Fruit fly (Drosophila melanogaster) whole organism, embryonic: Measurements from ENCODE around the gene CG32811.

Experiments
- Antp ChIP-seq: fragments of 200-800 bp; sonication (Bioruptor generic); optimal IDR thresholded peaks from 3 replicates; lab custom pipeline; 2016; ENCODE audit warnings: missing biosample characterization, missing genetic modification characterization
- BtbVII ChIP-seq: fragments of 200-800 bp; sonication (Bioruptor generic); optimal IDR thresholded peaks from 3 replicates; lab custom pipeline; 2017; ENCODE audit warnings: missing biosample characterization, mild to moderate bottlenecking, missing genetic modification characterization
- CG10431 ChIP-seq: fragments of 200-800 bp; sonication (Bioruptor generic); optimal IDR thresholded peaks from 3 replicates; lab custom pipeline; 2018; ENCODE audit warnings: missing biosample characterization, mild to moderate bottlenecking, missing genetic modification characterization
- CG12769 ChIP-seq: fragments of 200-800 bp; sonication (Bioruptor generic); optimal IDR thresholded peaks from 2 replicates; lab custom pipeline; 2019; ENCODE audit warnings: missing biosample characterization, mild to moderate bottlenecking, missing genetic modification characterization, moderate library complexity
- CG13424 ChIP-seq: fragments of 200-800 bp; sonication (Bioruptor generic); optimal IDR thresholded peaks from 2 replicates; lab custom pipeline; 2019; ENCODE audit warnings: missing biosample characterization, mild to moderate bottlenecking, missing genetic modification characterization, moderate library complexity
- CG13624 ChIP-seq: fragments of 200-800 bp; sonication (Bioruptor generic); optimal IDR thresholded peaks from 2 replicates; lab custom pipeline; 2016; ENCODE audit warnings: missing biosample characterization, missing genetic modification characterization
- CG13894 ChIP-seq: fragments of 200-800 bp; sonication (Bioruptor generic); optimal IDR thresholded peaks from 3 replicates; lab custom pipeline; 2018; ENCODE audit warnings: missing biosample characterization, mild to moderate bottlenecking, missing genetic modification characterization, moderate library complexity
- CG15269 ChIP-seq: fragments of 200-800 bp; sonication (Bioruptor generic); optimal IDR thresholded peaks from 2 replicates; lab custom pipeline; 2018; ENCODE audit warnings: missing biosample characterization, mild to moderate bottlenecking, missing genetic modification characterization, moderate library complexity
- CG15601 ChIP-seq: fragments of 200-800 bp; sonication (Bioruptor generic); optimal IDR thresholded peaks from 3 replicates; lab custom pipeline; 2019; ENCODE audit warnings: missing biosample characterization, mild to moderate bottlenecking, missing genetic modification characterization, moderate library complexity
- CG18262 ChIP-seq: fragments of 200-800 bp; optimal IDR thresholded peaks from 3 replicates; lab custom pipeline; 2019; ENCODE audit warnings: missing biosample characterization, mild to moderate bottlenecking, missing genetic modification characterization, moderate library complexity
- CG2120 ChIP-seq: fragments of 200-800 bp; sonication (Bioruptor generic); optimal IDR thresholded peaks from 3 replicates; lab custom pipeline; 2016; ENCODE audit warnings: missing biosample characterization, missing genetic modification characterization
- CG2889 ChIP-seq: fragments of 200-800 bp; sonication (Bioruptor generic); IDR thresholded peaks from 3 replicates; pipeline ENCODE4 v1.3.6; 2022; ENCODE audit warnings: missing biosample characterization, missing genetic modification characterization
- CG32532 ChIP-seq: fragments of 200-800 bp; sonication (Bioruptor generic); IDR thresholded peaks from 2 replicates; pipeline ENCODE4 v1.3.6; 2022; ENCODE audit warnings: missing biosample characterization, missing genetic modification characterization
- CG43689 ChIP-seq: fragments of 200-800 bp; sonication (Bioruptor generic); IDR thresholded peaks from 2 replicates; pipeline ENCODE4 v1.3.6; 2022; ENCODE audit warnings: missing biosample characterization, missing genetic modification characterization
- CG6791 ChIP-seq: fragments of 200-800 bp; sonication (Bioruptor generic); IDR thresholded peaks from 3 replicates; pipeline ENCODE4 v1.3.6; 2022; ENCODE audit warnings: missing biosample characterization, missing genetic modification characterization; ENCODE audit not compliant: partially characterized antibody
- CG7271 ChIP-seq: fragments of 200-800 bp; sonication (Bioruptor generic); optimal IDR thresholded peaks from 2 replicates; lab custom pipeline; 2018; ENCODE audit warnings: missing biosample characterization, mild to moderate bottlenecking, missing genetic modification characterization, moderate library complexity
- CG9817 ChIP-seq: fragments of 200-800 bp; sonication (Bioruptor generic); optimal IDR thresholded peaks from 2 replicates; lab custom pipeline; 2018; ENCODE audit warnings: missing biosample characterization, mild to moderate bottlenecking, missing genetic modification characterization, moderate library complexity
- Doc3 ChIP-seq: fragments of 200-800 bp; sonication (Bioruptor generic); IDR thresholded peaks from 3 replicates; pipeline ENCODE4 v1.3.6; 2022; ENCODE audit warnings: missing biosample characterization, missing genetic modification characterization; ENCODE audit not compliant: partially characterized antibody
- Drgx ChIP-seq: fragments of 200-800 bp; sonication (Bioruptor generic); IDR thresholded peaks from 2 replicates; pipeline ENCODE4 v1.3.6; 2022; ENCODE audit warnings: missing biosample characterization, missing genetic modification characterization
- E2f2 ChIP-seq: fragments of 200-800 bp; sonication (Bioruptor generic); IDR thresholded peaks from 2 replicates; pipeline ENCODE4 v1.3.6; 2022; ENCODE audit warnings: missing biosample characterization, missing genetic modification characterization
- Ets65A ChIP-seq: fragments of 200-800 bp; sonication (Bioruptor generic); peaks from one replicate; lab custom pipeline; 2016; ENCODE audit warnings: missing biosample characterization, missing genetic modification characterization
- Gug ChIP-seq: fragments of 200-800 bp; sonication (Bioruptor generic); IDR thresholded peaks from 4 replicates; pipeline ENCODE4 v1.3.6; 2022; ENCODE audit warnings: missing biosample characterization, missing genetic modification characterization
- HLH3B ChIP-seq: fragments of 200-800 bp; sonication (Bioruptor generic); IDR thresholded peaks from 2 replicates; pipeline ENCODE4 v1.3.6; 2022; ENCODE audit warnings: missing biosample characterization, missing genetic modification characterization
- MESR4 ChIP-seq: fragments of 200-800 bp; sonication (Bioruptor generic); optimal IDR thresholded peaks from 2 replicates; lab custom pipeline; 2018; ENCODE audit warnings: missing biosample characterization, mild to moderate bottlenecking, missing genetic modification characterization, moderate library complexity
- Mes4 ChIP-seq: fragments of 200-800 bp; sonication (Bioruptor generic); optimal IDR thresholded peaks from 2 replicates; lab custom pipeline; 2016; ENCODE audit warnings: missing biosample characterization, missing genetic modification characterization
- NFAT ChIP-seq: fragments of 200-800 bp; sonication (Bioruptor generic); IDR thresholded peaks from 2 replicates; pipeline ENCODE4 v1.3.6; 2022; ENCODE audit warnings: missing biosample characterization, missing genetic modification characterization
- Neu2 ChIP-seq: fragments of 200-800 bp; sonication (Bioruptor generic); optimal IDR thresholded peaks from 3 replicates; lab custom pipeline; 2016; ENCODE audit warnings: missing biosample characterization, missing genetic modification characterization, borderline replicate concordance
- Nf-YC ChIP-seq: fragments of 200-800 bp; optimal IDR thresholded peaks from 3 replicates; lab custom pipeline; 2019; ENCODE audit warnings: missing biosample characterization, mild to moderate bottlenecking, missing genetic modification characterization, moderate library complexity
- Rfx ChIP-seq: fragments of 200-800 bp; sonication (Bioruptor generic); IDR thresholded peaks from 2 replicates; pipeline ENCODE4 v1.3.6; 2022; ENCODE audit warnings: missing biosample characterization, missing genetic modification characterization
- Six4 ChIP-seq: fragments of 200-800 bp; sonication (Bioruptor generic); optimal IDR thresholded peaks from 2 replicates; lab custom pipeline; 2016; ENCODE audit warnings: missing biosample characterization, missing genetic modification characterization
- Sry-δ ChIP-seq: fragments of 200-800 bp; sonication (Bioruptor generic); optimal IDR thresholded peaks from 2 replicates; lab custom pipeline; 2016; ENCODE audit warnings: missing biosample characterization, missing genetic modification characterization
- Xbp1 ChIP-seq: fragments of 200-800 bp; sonication (Bioruptor generic); optimal IDR thresholded peaks from 3 replicates; lab custom pipeline; 2016; ENCODE audit warnings: missing biosample characterization, mild to moderate bottlenecking, missing genetic modification characterization
- ap ChIP-seq: fragments of 200-800 bp; sonication (Bioruptor generic); IDR thresholded peaks from 2 replicates; pipeline ENCODE4 v1.3.6; 2022; ENCODE audit warnings: missing biosample characterization, missing genetic modification characterization
- ase ChIP-seq: fragments of 200-800 bp; sonication (Bioruptor generic); IDR thresholded peaks from 3 replicates; pipeline ENCODE4 v1.3.6; 2022; ENCODE audit warnings: missing biosample characterization, missing genetic modification characterization
- crp ChIP-seq, 2 experiments: fragments of 200-800 bp; sonication (Bioruptor generic); optimal IDR thresholded peaks; 2 replicates in 1 of 2; 3 replicates in 1 of 2; lab custom pipeline; 2017; ENCODE audit warnings: missing biosample characterization in 2 of 2, missing genetic modification characterization in 2 of 2, mild to moderate bottlenecking in 1 of 2, moderate library complexity in 1 of 2
- dpn ChIP-seq, 2 experiments: fragments of 200-800 bp; sonication (Bioruptor generic); optimal IDR thresholded peaks; 3 replicates each; lab custom pipeline; 2016; ENCODE audit warnings: missing biosample characterization in 2 of 2, missing genetic modification characterization in 2 of 2
- dysf ChIP-seq: fragments of 200-800 bp; sonication (Bioruptor generic); IDR thresholded peaks from 3 replicates; pipeline ENCODE4 v1.3.6; 2022; ENCODE audit warnings: missing biosample characterization, missing genetic modification characterization
- eyg ChIP-seq: fragments of 200-800 bp; sonication (Bioruptor generic); optimal IDR thresholded peaks from 3 replicates; lab custom pipeline; 2016; ENCODE audit warnings: missing biosample characterization, missing genetic modification characterization
- her ChIP-seq: fragments of 200-800 bp; sonication (Bioruptor generic); optimal IDR thresholded peaks from 2 replicates; lab custom pipeline; 2016; ENCODE audit warnings: missing biosample characterization, missing genetic modification characterization
- hth ChIP-seq: fragments of >200 bp; optimal IDR thresholded peaks from 2 replicates; lab custom pipeline; 2017; ENCODE audit warnings: inconsistent platforms
- jing ChIP-seq: fragments of 200-800 bp; sonication (Bioruptor generic); optimal IDR thresholded peaks from 2 replicates; lab custom pipeline; 2018; ENCODE audit warnings: missing biosample characterization, mild to moderate bottlenecking, missing genetic modification characterization
- lilli ChIP-seq: fragments of 200-800 bp; sonication (Bioruptor generic); optimal IDR thresholded peaks from 3 replicates; lab custom pipeline; 2016; ENCODE audit warnings: missing biosample characterization, missing genetic modification characterization
- nmo ChIP-seq: fragments of 200-800 bp; sonication (Bioruptor generic); optimal IDR thresholded peaks from 2 replicates; lab custom pipeline; 2018; ENCODE audit warnings: missing biosample characterization, mild to moderate bottlenecking, missing genetic modification characterization, moderate library complexity
- oc ChIP-seq: fragments of 200-800 bp; sonication (Bioruptor generic); optimal IDR thresholded peaks from 2 replicates; lab custom pipeline; 2018; ENCODE audit warnings: missing biosample characterization, mild to moderate bottlenecking, missing genetic modification characterization, moderate library complexity
- pan ChIP-seq, 4 experiments: fragments of >200 bp in 3 of 4; fragments of 200-800 bp in 1 of 4; sonication (Bioruptor generic) in 1 of 4; optimal IDR thresholded peaks in 3 of 4; IDR thresholded peaks in 1 of 4; 2 replicates each; pipeline versions ENCODE4 v1.3.6 to Lab custom; 2017 to 2022; ENCODE audit warnings: missing biosample characterization in 2 of 4, missing genetic modification characterization in 2 of 4, mixed read lengths in 1 of 4
- sd ChIP-seq: fragments of 200-800 bp; sonication (Bioruptor generic); optimal IDR thresholded peaks from 3 replicates; lab custom pipeline; 2018; ENCODE audit warnings: missing biosample characterization, mild to moderate bottlenecking, missing genetic modification characterization, moderate library complexity
- sna ChIP-seq: fragments of 200-800 bp; sonication (Bioruptor generic); IDR thresholded peaks from 2 replicates; pipeline ENCODE4 v1.3.6; 2022; ENCODE audit warnings: missing biosample characterization, missing genetic modification characterization; ENCODE audit not compliant: partially characterized antibody
- tap ChIP-seq: fragments of 200-800 bp; optimal IDR thresholded peaks from 3 replicates; lab custom pipeline; 2019; ENCODE audit warnings: missing biosample characterization, mild to moderate bottlenecking, missing genetic modification characterization, moderate library complexity
- tna ChIP-seq: fragments of 200-800 bp; sonication (Bioruptor generic); IDR thresholded peaks from 2 replicates; pipeline ENCODE4 v1.3.6; 2022; ENCODE audit warnings: missing biosample characterization, missing genetic modification characterization; ENCODE audit not compliant: partially characterized antibody
- zfh1 ChIP-seq: fragments of 200-800 bp; sonication (Bioruptor generic); IDR thresholded peaks from 3 replicates; pipeline ENCODE4 v1.3.6; 2022; ENCODE audit warnings: missing biosample characterization, missing genetic modification characterization
- zfh2 ChIP-seq: fragments of 200-800 bp; sonication (Bioruptor generic); optimal IDR thresholded peaks from 2 replicates; lab custom pipeline; 2016; ENCODE audit warnings: missing biosample characterization, missing genetic modification characterization

Gene CG32811

dm6 chrX:1260327-1260726, 37.9 kb downstream of the CG32811 start (continued):
- TF ChIP-seq CG13624 (GFP tag; lab: Kevin White, UChicago) (no peak), BtbVII (GFP tag; lab: Kevin White, UChicago) (peak; percentile 39), CG15601 (tag; lab: Kevin White, UChicago) (no peak), CG9817 (peak; percentile 13), hth (lab: Kevin White, UChicago) (no peak), Six4 (GFP tag; lab: Kevin White, UChicago) (no peak), E2f2 (GFP tag; lab: Robert Waterston, UW) (no peak), zfh1 (GFP tag; lab: Robert Waterston, UW) (no peak), CG10431 (no peak), CG32532 (peak; percentile 41; the same call in 1 of the 2 replicates), CG13424 (tag; lab: Kevin White, UChicago) (peak; percentile 2), CG12769 (tag; lab: Kevin White, UChicago) (peak; percentile 60), CG7271 (tag; lab: Kevin White, UChicago) (no peak), ap (GFP tag; lab: Robert Waterston, UW) (no peak), eyg (GFP tag; lab: Kevin White, UChicago) (no peak), jing (GFP tag; lab: Kevin White, UChicago) (no peak), CG2889 (no peak), sd (tag; lab: Kevin White, UChicago) (no peak), Gug (peak; percentile 34; the same call in 1 of the 4 replicates), Drgx (GFP tag; lab: Robert Waterston, UW) (0 out of 2 replicates have a peak, but pooled peaks have one; percentile 23), dpn (GFP tag; optimal IDR thresholded peaks at IDR 0.05; lab: Kevin White, UChicago) (peak; percentile 27), MESR4 (GFP tag; lab: Kevin White, UChicago) (no peak), Doc3 (GFP tag; lab: Robert Waterston, UW) (no peak), Nf-YC (tag; lab: Kevin White, UChicago) (peak; percentile 14), zfh2 (GFP tag; lab: Kevin White, UChicago) (peak; percentile 35), HLH3B (GFP tag; lab: Robert Waterston, UW) (no peak), Ets65A (GFP tag; lab: Kevin White, UChicago) (peak; percentile 87), nmo (no peak), Sry-δ (GFP tag; lab: Kevin White, UChicago) (no peak), CG6791 (GFP tag; lab: Robert Waterston, UW) (no peak), Rfx (GFP tag; lab: Robert Waterston, UW) (peak; percentile 62; the same call in 1 of the 2 replicates), sna (GFP tag; lab: Robert Waterston, UW) (no peak), pan (optimal IDR thresholded peaks at IDR 0.05; lab: Kevin White, UChicago) (no peak), pan (GFP tag; optimal IDR thresholded peaks at IDR 0.05 in 1 of 2, IDR thresholded peaks at IDR 0.05 in 1 of 2) (peak in 1 of 2 experiments; percentile 21), oc (tag; lab: Kevin White, UChicago) (no peak), Mes4 (GFP tag; lab: Kevin White, UChicago) (no peak), CG43689 (GFP tag; lab: Robert Waterston, UW) (no peak), lilli (peak; percentile 34), NFAT (GFP tag; lab: Robert Waterston, UW) (peak; percentile 56; the same call in 1 of the 2 replicates), CG15269 (tag; lab: Kevin White, UChicago) (peak; percentile 51), CG2120 (GFP tag; lab: Kevin White, UChicago) (peak; percentile 55), crp (GFP tag; optimal IDR thresholded peaks at IDR 0.05; lab: Kevin White, UChicago) (no peak), her (GFP tag; lab: Kevin White, UChicago) (no peak), dysf (peak; percentile 54; the same call in 2 of the 3 replicates), tap (peak; percentile 14), Antp (GFP tag; lab: Kevin White, UChicago) (peak; percentile 8), ase (GFP tag; lab: Robert Waterston, UW) (no peak), CG13894 (peak; percentile 53), Neu2 (GFP tag; lab: Kevin White, UChicago) (no peak), tna (GFP tag; lab: Robert Waterston, UW) (no peak), CG18262 (no peak), Xbp1 (GFP tag; lab: Kevin White, UChicago) (peak; percentile 31)
